Worm (Caenorhabditis elegans) whole organism, early embryonic: Measurements from ENCODE around the gene famh-161.
A peak's percentile ranks its signal among the peaks of the same experiment; 100 is the strongest.

Experiments
- B0310.2 ChIP-seq: sonication (generic microtip); optimal IDR thresholded peaks from 2 replicates; lab custom pipeline; 2016; ENCODE audit warnings: mild to moderate bottlenecking, missing genetic modification characterization, missing compliant biosample characterization
- F13C5.2 ChIP-seq: sonication (generic microtip); optimal IDR thresholded peaks from 2 replicates; lab custom pipeline; 2017; ENCODE audit warnings: mild to moderate bottlenecking, missing genetic modification characterization, inconsistent platforms, missing compliant biosample characterization
- aly-1 ChIP-seq: sonication (generic microtip); optimal IDR thresholded peaks from 2 replicates; lab custom pipeline; 2016; ENCODE audit warnings: missing genetic modification characterization, missing compliant biosample characterization
- ama-1 ChIP-seq: fragments of 150-350 bp; optimal IDR thresholded peaks from 2 replicates; lab custom pipeline; 2014
- ceh-13 ChIP-seq: fragments of 200-800 bp; sonication (Bioruptor generic); optimal IDR thresholded peaks from 2 replicates; lab custom pipeline; 2018; ENCODE audit warnings: mild to moderate bottlenecking, missing genetic modification characterization, missing compliant biosample characterization
- ceh-36 ChIP-seq: sonication (generic microtip); optimal IDR thresholded peaks from 2 replicates; lab custom pipeline; 2016; ENCODE audit warnings: missing genetic modification characterization, inconsistent platforms, missing compliant biosample characterization
- ets-7 ChIP-seq: sonication (generic microtip); optimal IDR thresholded peaks from 2 replicates; lab custom pipeline; 2016; ENCODE audit warnings: missing genotype, missing genetic modification characterization, missing compliant biosample characterization
- flt-1 ChIP-seq: fragments of 200-800 bp; sonication (Bioruptor generic); IDR thresholded peaks from 2 replicates; pipeline ENCODE4 v1.3.6; 2022; ENCODE audit warnings: missing genetic modification characterization, missing compliant biosample characterization
- hmbx-1 ChIP-seq: sonication (generic microtip); optimal IDR thresholded peaks from 2 replicates; lab custom pipeline; 2016; ENCODE audit warnings: mild to moderate bottlenecking, missing genetic modification characterization, missing compliant biosample characterization
- hmg-4 ChIP-seq: fragments of 200-800 bp; sonication (Bioruptor generic); optimal IDR thresholded peaks from 2 replicates; lab custom pipeline; 2018; ENCODE audit warnings: mild to moderate bottlenecking, missing genetic modification characterization, missing compliant biosample characterization
- hnd-1 ChIP-seq: sonication (generic microtip); optimal IDR thresholded peaks from 2 replicates; lab custom pipeline; 2016; ENCODE audit warnings: missing genetic modification characterization, missing compliant biosample characterization
- pes-1 ChIP-seq: fragments of 200-800 bp; sonication (Bioruptor generic); IDR thresholded peaks from 2 replicates; pipeline ENCODE4 v1.3.6; 2022; ENCODE audit warnings: missing genetic modification reagents, missing genetic modification characterization, missing compliant biosample characterization
- scrt-1 ChIP-seq: fragments of 200-800 bp; sonication (Bioruptor generic); IDR thresholded peaks from 2 replicates; pipeline ENCODE4 v1.3.6; 2022; ENCODE audit warnings: missing genetic modification characterization, missing compliant biosample characterization
- sea-1 ChIP-seq: fragments of 200-800 bp; sonication (Bioruptor generic); conservative IDR thresholded peaks from 2 replicates; pipeline ENCODE4 v1.3.6; 2022; ENCODE audit warnings: missing genetic modification characterization, missing compliant biosample characterization
- tbx-11 ChIP-seq: fragments of 200-800 bp; sonication (Bioruptor generic); IDR thresholded peaks from 2 replicates; pipeline ENCODE4 v1.3.6; 2022; ENCODE audit warnings: missing genetic modification characterization, missing compliant biosample characterization
- tbx-37 ChIP-seq: fragments of 200-800 bp; sonication (Bioruptor generic); conservative IDR thresholded peaks from 2 replicates; pipeline ENCODE4 v1.3.6; 2022; ENCODE audit warnings: missing genetic modification reagents, missing genetic modification characterization, missing compliant biosample characterization
- tra-4 ChIP-seq: sonication (generic microtip); optimal IDR thresholded peaks from 2 replicates; lab custom pipeline; 2017; ENCODE audit warnings: missing genetic modification characterization, missing compliant biosample characterization

The famh-161 gene

ce11 chrV:20534072-20534471, at the start of gene famh-161:
Gene famh-161, minus strand, starts transcription at chrV:20534172.
- TF ChIP-seq ceh-36 (tag; lab: Kevin White, UChicago) (no peak), F13C5.2 (tag; lab: Kevin White, UChicago) (no peak), tra-4 (tag; lab: Kevin White, UChicago) (no peak), aly-1 (tag; lab: Kevin White, UChicago) (no peak), hmbx-1 (no peak), ets-7 (no peak), B0310.2 (tag; lab: Kevin White, UChicago) (no peak), sea-1 (GFP tag; lab: Robert Waterston, UW) (no peak), flt-1 (GFP tag; lab: Robert Waterston, UW) (no peak), tbx-37 (no peak), hnd-1 (tag; lab: Kevin White, UChicago) (no peak), pes-1 (GFP tag; lab: Robert Waterston, UW) (no peak), tbx-11 (no peak), ceh-13 (GFP tag; lab: Kevin White, UChicago) (no peak), scrt-1 (no peak), ama-1 (lab: Kevin White, UChicago) (no peak)

ce11 chrV:20580511-20581040, 46.6 kb upstream of the famh-161 start, which contains the start of gene F26F2.7:
Gene F26F2.7, plus strand, starts transcription at chrV:20580990.
- TF ChIP-seq ama-1 (lab: Kevin White, UChicago) (no peak), hmg-4 (peak; percentile 32), pes-1 (GFP tag; lab: Robert Waterston, UW) (0 out of 2 replicates have a peak, but pooled peaks have one; percentile 42), F13C5.2 (tag; lab: Kevin White, UChicago) (peak; percentile 76), tbx-37 (0 out of 2 replicates have a peak, but pooled peaks have one; percentile 19), aly-1 (tag; lab: Kevin White, UChicago) (no peak), hmbx-1 (no peak), tbx-11 (0 out of 2 replicates have a peak, but pooled peaks have one; percentile 18), sea-1 (GFP tag; lab: Robert Waterston, UW) (no peak), ceh-36 (tag; lab: Kevin White, UChicago) (no peak), ceh-13 (GFP tag; lab: Kevin White, UChicago) (no peak)

ce11 chrV:20579534-20579933, 45.6 kb upstream of the famh-161 start, which contains the start of gene F26F2.8:
Gene F26F2.8, plus strand, starts transcription at chrV:20579546.
- TF ChIP-seq ets-7 (no peak), hnd-1 (tag; lab: Kevin White, UChicago) (no peak), ceh-36 (tag; lab: Kevin White, UChicago) (no peak), aly-1 (tag; lab: Kevin White, UChicago) (no peak), B0310.2 (tag; lab: Kevin White, UChicago) (no peak), tra-4 (tag; lab: Kevin White, UChicago) (no peak), sea-1 (GFP tag; lab: Robert Waterston, UW) (no peak), pes-1 (GFP tag; lab: Robert Waterston, UW) (no peak), hmg-4 (no peak), scrt-1 (no peak), hmbx-1 (no peak), ama-1 (lab: Kevin White, UChicago) (no peak), tbx-11 (no peak), ceh-13 (GFP tag; lab: Kevin White, UChicago) (no peak)

ce11 chrV:20574872-20575271, 40.9 kb upstream of the famh-161 start:
- TF ChIP-seq B0310.2 (tag; lab: Kevin White, UChicago) (no peak), F13C5.2 (tag; lab: Kevin White, UChicago) (no peak), ceh-36 (tag; lab: Kevin White, UChicago) (no peak), ceh-13 (GFP tag; lab: Kevin White, UChicago) (no peak), ets-7 (no peak), sea-1 (GFP tag; lab: Robert Waterston, UW) (no peak), pes-1 (GFP tag; lab: Robert Waterston, UW) (no peak), ama-1 (lab: Kevin White, UChicago) (no peak), tbx-37 (no peak), hnd-1 (tag; lab: Kevin White, UChicago) (no peak), flt-1 (GFP tag; lab: Robert Waterston, UW) (no peak), hmbx-1 (no peak), aly-1 (tag; lab: Kevin White, UChicago) (no peak), tra-4 (tag; lab: Kevin White, UChicago) (no peak), scrt-1 (no peak)

ce11 chrV:20574314-20574713, 40.3 kb upstream of the famh-161 start, which contains the start of gene clec-263:
Gene clec-263, plus strand, starts transcription at chrV:20574614.
- TF ChIP-seq hmbx-1 (no peak), hmg-4 (no peak), ceh-13 (GFP tag; lab: Kevin White, UChicago) (no peak), tbx-11 (no peak), B0310.2 (tag; lab: Kevin White, UChicago) (no peak), F13C5.2 (tag; lab: Kevin White, UChicago) (no peak), aly-1 (tag; lab: Kevin White, UChicago) (no peak), flt-1 (GFP tag; lab: Robert Waterston, UW) (no peak), ama-1 (lab: Kevin White, UChicago) (no peak), pes-1 (GFP tag; lab: Robert Waterston, UW) (no peak), sea-1 (GFP tag; lab: Robert Waterston, UW) (no peak), ceh-36 (tag; lab: Kevin White, UChicago) (no peak), ets-7 (no peak), scrt-1 (no peak), tra-4 (tag; lab: Kevin White, UChicago) (no peak), hnd-1 (tag; lab: Kevin White, UChicago) (no peak), tbx-37 (no peak)

- TF ChIP-seq B0310.2 (tag; lab: Kevin White, UChicago), result no peak
- no peak for TF ChIP-seq ceh-36 (tag; lab: Kevin White, UChicago)
- no peak for TF ChIP-seq ama-1 (lab: Kevin White, UChicago)
- TF ChIP-seq tbx-37, result no peak
- TF ChIP-seq hnd-1 (tag; lab: Kevin White, UChicago), result no peak
- TF ChIP-seq tra-4 (tag; lab: Kevin White, UChicago), result no peak
- no peak for TF ChIP-seq hmg-4
- TF ChIP-seq hmbx-1, result no peak
- no peak for TF ChIP-seq tbx-11
- TF ChIP-seq sea-1 (GFP tag; lab: Robert Waterston, UW), result no peak
- TF ChIP-seq ceh-13 (GFP tag; lab: Kevin White, UChicago), result no peak
These were observed 39.4 kb upstream of the famh-161 start, which contains the start of gene F26F2.5 for ce11 chrV:20573392-20573791. Gene F26F2.5, plus strand, starts transcription at chrV:20573692.
